Worm (Caenorhabditis elegans) whole organism, late embryonic: ENCODE results near the gene W02B8.1.
A peak's percentile ranks its signal among the peaks of the same experiment; 100 is the strongest.

ENCODE experiments used
- F13H6.1 ChIP-seq: sonication (generic microtip); optimal IDR thresholded peaks from 2 replicates; lab custom pipeline; 2016; ENCODE audit warnings: missing genetic modification characterization, missing compliant biosample characterization
- Y22D7AL.16 ChIP-seq: sonication (generic microtip); optimal IDR thresholded peaks from 2 replicates; lab custom pipeline; 2016; ENCODE audit warnings: missing genetic modification characterization, missing compliant biosample characterization
- ceh-14 ChIP-seq: sonication (generic microtip); optimal IDR thresholded peaks from 2 replicates; lab custom pipeline; 2016; ENCODE audit warnings: missing genotype, missing genetic modification characterization, missing compliant biosample characterization
- ceh-18 ChIP-seq: sonication (generic microtip); optimal IDR thresholded peaks from 2 replicates; lab custom pipeline; 2016; ENCODE audit warnings: missing genetic modification characterization, missing compliant biosample characterization
- ceh-2 ChIP-seq: sonication (generic microtip); optimal IDR thresholded peaks from 2 replicates; lab custom pipeline; 2016; ENCODE audit warnings: missing genotype, missing genetic modification characterization, missing compliant biosample characterization
- ceh-30 ChIP-seq: fragments of 150-350 bp; optimal IDR thresholded peaks from 2 replicates; lab custom pipeline; 2014; ENCODE audit warnings: missing biosample characterization, missing genetic modification characterization
- ceh-34 ChIP-seq: sonication (generic microtip); optimal IDR thresholded peaks from 2 replicates; lab custom pipeline; 2016; ENCODE audit warnings: mild to moderate bottlenecking, missing genetic modification characterization, missing compliant biosample characterization
- ceh-45 ChIP-seq: fragments of 200-800 bp; sonication (Bioruptor generic); IDR thresholded peaks from 2 replicates; pipeline ENCODE4 v1.3.6; 2022; ENCODE audit warnings: missing genetic modification reagents, missing genetic modification characterization, missing compliant biosample characterization
- ceh-48 ChIP-seq: sonication (generic microtip); optimal IDR thresholded peaks from 2 replicates; lab custom pipeline; 2016; ENCODE audit warnings: missing genetic modification characterization, inconsistent platforms, missing compliant biosample characterization
- ceh-6 ChIP-seq: fragments of 200-800 bp; sonication (Bioruptor generic); optimal IDR thresholded peaks from 2 replicates; lab custom pipeline; 2018; ENCODE audit warnings: mild to moderate bottlenecking, missing genetic modification characterization, missing compliant biosample characterization
- che-1 ChIP-seq: sonication (generic microtip); optimal IDR thresholded peaks from 2 replicates; lab custom pipeline; 2016; ENCODE audit warnings: mild to moderate bottlenecking, missing genetic modification characterization, missing compliant biosample characterization
- dmd-4 ChIP-seq: sonication (generic microtip); optimal IDR thresholded peaks from 2 replicates; lab custom pipeline; 2016; ENCODE audit warnings: borderline replicate concordance, missing genetic modification characterization, missing compliant biosample characterization
- dve-1 ChIP-seq: sonication (generic microtip); optimal IDR thresholded peaks from 2 replicates; lab custom pipeline; 2017; ENCODE audit warnings: antibody characterized with exemption, mild to moderate bottlenecking, missing genetic modification characterization, missing compliant biosample characterization
- elt-2 ChIP-seq: sonication (generic microtip); optimal IDR thresholded peaks from 2 replicates; lab custom pipeline; 2016; ENCODE audit warnings: missing genetic modification reagents, missing genetic modification characterization, missing compliant biosample characterization
- elt-4 ChIP-seq: sonication (generic microtip); optimal IDR thresholded peaks from 2 replicates; lab custom pipeline; 2016; ENCODE audit warnings: missing genetic modification characterization, missing compliant biosample characterization
- ets-4 ChIP-seq: sonication (generic microtip); optimal IDR thresholded peaks from 2 replicates; lab custom pipeline; 2016; ENCODE audit warnings: missing genetic modification characterization, missing compliant biosample characterization
- eyg-1 ChIP-seq: sonication (generic microtip); optimal IDR thresholded peaks from 2 replicates; lab custom pipeline; 2016; ENCODE audit warnings: missing genotype, missing genetic modification characterization, missing compliant biosample characterization
- fax-1 ChIP-seq: sonication (generic microtip); optimal IDR thresholded peaks from 2 replicates; lab custom pipeline; 2016; ENCODE audit warnings: missing genotype, missing genetic modification characterization, missing compliant biosample characterization
- fkh-10 ChIP-seq: fragments of 150-350 bp; optimal IDR thresholded peaks from 2 replicates; lab custom pipeline; 2014; ENCODE audit warnings: missing biosample characterization, missing genetic modification reagents, missing genetic modification characterization
- fkh-6 ChIP-seq: sonication (generic microtip); optimal IDR thresholded peaks from 2 replicates; lab custom pipeline; 2016; ENCODE audit warnings: missing genetic modification characterization, missing compliant biosample characterization
- hlh-6 ChIP-seq: sonication (generic microtip); optimal IDR thresholded peaks from 2 replicates; lab custom pipeline; 2016; ENCODE audit warnings: missing genotype, missing genetic modification characterization, missing compliant biosample characterization
- lim-6 ChIP-seq: sonication (generic microtip); optimal IDR thresholded peaks from 2 replicates; lab custom pipeline; 2016; ENCODE audit warnings: missing genetic modification characterization, missing compliant biosample characterization
- mec-3 ChIP-seq: sonication (generic microtip); optimal IDR thresholded peaks from 2 replicates; lab custom pipeline; 2016; ENCODE audit warnings: borderline replicate concordance, missing genetic modification characterization, missing compliant biosample characterization
- nfya-1 ChIP-seq: sonication (generic microtip); optimal IDR thresholded peaks from 2 replicates; lab custom pipeline; 2017; ENCODE audit warnings: missing genetic modification characterization, mild to moderate bottlenecking, missing compliant biosample characterization, antibody characterized with exemption, moderate library complexity
- nhr-11 ChIP-seq: fragments of 150-350 bp; optimal IDR thresholded peaks from 2 replicates; lab custom pipeline; 2014; ENCODE audit warnings: missing biosample characterization, missing genetic modification characterization
- npax-4 ChIP-seq: sonication (generic microtip); optimal IDR thresholded peaks from 2 replicates; lab custom pipeline; 2016; ENCODE audit warnings: missing genetic modification characterization, missing compliant biosample characterization
- odd-2 ChIP-seq: sonication (generic microtip); optimal IDR thresholded peaks from 2 replicates; lab custom pipeline; 2017; ENCODE audit warnings: antibody characterized with exemption, mild to moderate bottlenecking, missing genetic modification characterization, missing compliant biosample characterization
- pag-3 ChIP-seq: sonication (generic microtip); optimal IDR thresholded peaks from 2 replicates; lab custom pipeline; 2016; ENCODE audit warnings: missing compliant biosample characterization, missing genetic modification characterization, borderline replicate concordance
- pqm-1 ChIP-seq: sonication (generic microtip); optimal IDR thresholded peaks from 2 replicates; lab custom pipeline; 2016; ENCODE audit warnings: missing genetic modification characterization, missing compliant biosample characterization
- pros-1 ChIP-seq: fragments of 150-350 bp; optimal IDR thresholded peaks from 2 replicates; lab custom pipeline; 2014; ENCODE audit warnings: missing biosample characterization, missing genetic modification reagents, missing genetic modification characterization
- rnt-1 ChIP-seq: sonication (generic microtip); optimal IDR thresholded peaks from 2 replicates; lab custom pipeline; 2016; ENCODE audit warnings: missing genetic modification characterization, missing compliant biosample characterization
- sox-2 ChIP-seq: fragments of 200-800 bp; sonication (Bioruptor generic); IDR thresholded peaks from 2 replicates; pipeline ENCODE4 v1.3.6; 2022; ENCODE audit warnings: missing genetic modification reagents, missing genetic modification characterization, missing compliant biosample characterization
- syd-9 ChIP-seq: sonication (generic microtip); optimal IDR thresholded peaks from 2 replicates; lab custom pipeline; 2016; ENCODE audit warnings: mild to moderate bottlenecking, missing genetic modification characterization, moderate library complexity, missing compliant biosample characterization
- tbx-7 ChIP-seq: sonication (generic microtip); optimal IDR thresholded peaks from 2 replicates; lab custom pipeline; 2016; ENCODE audit warnings: missing genotype, missing genetic modification characterization, missing compliant biosample characterization
- unc-42 ChIP-seq: sonication (generic microtip); optimal IDR thresholded peaks from 2 replicates; lab custom pipeline; 2016; ENCODE audit warnings: missing genotype, missing genetic modification characterization, missing compliant biosample characterization
- ztf-16 ChIP-seq: sonication (generic microtip); optimal IDR thresholded peaks from 2 replicates; lab custom pipeline; 2017; ENCODE audit warnings: missing genetic modification characterization, missing compliant biosample characterization

The W02B8.1 gene

DNA sequence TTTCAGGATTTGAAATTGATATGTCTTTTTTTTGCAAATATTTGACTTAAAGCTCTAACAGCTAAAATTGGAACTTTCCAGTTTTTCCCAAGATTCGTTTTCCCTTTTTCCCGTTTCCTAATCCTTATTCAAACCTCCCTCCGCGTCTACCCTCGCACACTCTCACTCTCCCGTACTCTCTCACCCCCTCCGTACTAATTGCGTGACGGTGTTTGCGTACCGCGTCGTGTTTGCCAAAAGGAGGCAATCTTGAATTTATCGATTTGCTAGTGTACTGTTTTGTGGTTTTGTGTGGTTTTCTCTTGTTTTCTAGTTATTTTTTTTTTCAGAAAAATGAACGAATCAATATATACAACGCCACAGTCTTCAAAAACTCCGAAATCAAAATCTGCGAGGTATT, 6.7 kb upstream of the W02B8.1 start, which contains the start of gene citk-1 (continued):
- no peak for TF ChIP-seq odd-2
- no peak for TF ChIP-seq mec-3
- TF ChIP-seq nhr-11 (tag; lab: Kevin White, UChicago), result no peak
- TF ChIP-seq ceh-6, result no peak
- TF ChIP-seq che-1, result no peak
- TF ChIP-seq fax-1 (tag; lab: Kevin White, UChicago), result no peak
- TF ChIP-seq ztf-16, result no peak
- no peak for TF ChIP-seq tbx-7 (tag; lab: Kevin White, UChicago)
- TF ChIP-seq ceh-14 (tag; lab: Kevin White, UChicago), result peak; percentile 57
- no peak for TF ChIP-seq eyg-1 (tag; lab: Kevin White, UChicago)
- TF ChIP-seq fkh-10, result no peak
- TF ChIP-seq fkh-6 (tag; lab: Kevin White, UChicago), result no peak
- TF ChIP-seq pag-3 (tag; lab: Kevin White, UChicago), result no peak

ce11 chrII:13907615-13908014, 5.7 kb upstream of the W02B8.1 start:
- TF ChIP-seq nfya-1 (tag; lab: Kevin White, UChicago), result peak; percentile 55
- no peak for TF ChIP-seq F13H6.1

ce11 chrII:13905556-13905955, 3.6 kb upstream of the W02B8.1 start:
- peak; percentile 8 for TF ChIP-seq dve-1 (tag; lab: Kevin White, UChicago)

DNA sequence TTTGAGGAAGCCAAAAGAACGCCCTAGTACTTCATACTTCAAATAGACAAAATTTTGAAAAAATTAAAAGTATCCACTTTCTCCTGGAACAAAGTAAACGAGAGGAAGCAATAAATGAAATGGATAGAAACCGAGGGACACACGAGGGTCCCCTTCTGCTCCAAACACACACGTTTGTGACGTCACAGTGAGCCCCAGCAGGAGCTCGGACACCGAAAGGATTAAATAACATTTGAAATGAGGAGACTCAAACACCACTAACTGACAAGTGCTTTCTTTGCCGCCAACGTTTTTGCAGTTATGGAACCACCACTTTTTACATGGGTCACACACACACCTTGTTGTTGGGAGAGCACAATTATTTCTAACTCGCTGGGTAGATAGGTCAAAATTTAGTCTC, 1.6 kb upstream of the W02B8.1 start:
- TF ChIP-seq ceh-45 (GFP tag; lab: Robert Waterston, UW), result no peak
- peak; percentile 25 for TF ChIP-seq ceh-34 (tag; lab: Kevin White, UChicago)
- no peak for TF ChIP-seq Y22D7AL.16 (tag; lab: Kevin White, UChicago)

- peak; percentile 20 for TF ChIP-seq ceh-48
- TF ChIP-seq npax-4 (tag; lab: Kevin White, UChicago), result no peak
Observed at ce11 chrII:13899777-13900176, 2.1 kb downstream of the W02B8.1 start.

DNA sequence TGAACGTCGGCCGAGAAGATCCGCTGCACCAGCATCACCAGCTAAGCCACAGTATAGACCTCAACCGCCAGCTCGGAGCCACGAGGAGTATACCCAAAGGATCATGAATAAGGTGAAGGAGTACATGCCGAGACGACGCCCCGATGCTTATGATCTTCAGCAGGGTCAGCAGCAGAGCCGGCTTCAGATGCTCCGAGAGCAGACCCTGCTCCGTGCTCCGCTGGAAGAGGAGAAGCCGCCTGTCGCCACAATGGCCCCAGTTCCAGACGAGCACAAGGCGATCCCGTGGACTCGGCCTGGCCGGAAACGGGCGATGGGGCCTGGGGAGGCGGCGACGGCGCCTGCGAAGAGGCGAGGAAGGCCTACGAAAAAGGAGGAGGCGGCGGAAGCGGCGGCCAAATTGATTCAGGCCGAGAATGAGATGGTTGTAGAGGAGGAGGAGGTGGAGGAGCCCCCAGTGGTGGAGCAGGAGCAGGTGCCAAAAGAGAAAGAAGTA, 5.6 kb downstream of the W02B8.1 start:
- TF ChIP-seq ets-4 (tag; lab: Kevin White, UChicago), result no peak
- peak; percentile 84 for TF ChIP-seq elt-4

- TF ChIP-seq ceh-18 (tag; lab: Kevin White, UChicago), result peak; percentile 30
- TF ChIP-seq ceh-2, result no peak
- TF ChIP-seq ceh-6, result no peak
- peak; percentile 28 for TF ChIP-seq rnt-1 (tag; lab: Kevin White, UChicago)
- no peak for TF ChIP-seq fax-1 (tag; lab: Kevin White, UChicago)
- TF ChIP-seq lim-6 (tag; lab: Kevin White, UChicago), result no peak
- no peak for TF ChIP-seq pag-3 (tag; lab: Kevin White, UChicago)
- no peak for TF ChIP-seq pros-1 (tag; lab: Kevin White, UChicago)
- no peak for TF ChIP-seq elt-2 (tag; lab: Kevin White, UChicago)
- TF ChIP-seq unc-42 (tag; lab: Kevin White, UChicago), result peak; percentile 90
- no peak for TF ChIP-seq syd-9 (tag; lab: Kevin White, UChicago)
- peak; percentile 1 for TF ChIP-seq ceh-30
- peak; percentile 47 for TF ChIP-seq nfya-1 (tag; lab: Kevin White, UChicago)
- no peak for TF ChIP-seq sox-2 (GFP tag; lab: Robert Waterston, UW)
- TF ChIP-seq ceh-34 (tag; lab: Kevin White, UChicago), result no peak
- no peak for TF ChIP-seq hlh-6 (tag; lab: Kevin White, UChicago)
- TF ChIP-seq dmd-4 (tag; lab: Kevin White, UChicago), result no peak
- TF ChIP-seq pqm-1 (tag; lab: Kevin White, UChicago), result no peak
Observed at ce11 chrII:13888278-13888677, 13.6 kb downstream of the W02B8.1 start, which contains the start of gene mcd-1. TSS of gene mcd-1 (plus strand) at chrII:13888544.
